Fruit fly (Drosophila melanogaster): ENCODE data around the gene Gem3.

Gene Gem3

dm6 chr3L:10442486-10442885, 20.4 kb downstream of the Gem3 start:
- TF ChIP-seq CG33017 (tag; optimal IDR thresholded peaks at IDR 0.05) (no peak), cnc (optimal IDR thresholded peaks at IDR 0.05) (no peak), tj (GFP tag; optimal IDR thresholded peaks at IDR 0.05) (no peak), toe (GFP tag; optimal IDR thresholded peaks at IDR 0.05) (no peak), CG14711 (tag; optimal IDR thresholded peaks at IDR 0.05) (no peak), CG7101 (tag; optimal IDR thresholded peaks at IDR 0.05) (no peak), CG12768 (GFP tag; optimal IDR thresholded peaks at IDR 0.05) (no peak), kay (GFP tag; ENCODE audit: borderline replicate concordance) (no peak), Mnt (GFP tag; optimal IDR thresholded peaks at IDR 0.05) (no peak), Crg-1 (GFP tag; optimal IDR thresholded peaks at IDR 0.05) (no peak), pad (GFP tag; optimal IDR thresholded peaks at IDR 0.05) (no peak), CG7045 (GFP tag; optimal IDR thresholded peaks at IDR 0.05) (no peak)

dm6 chr3L:10440488-10440887, 22.4 kb downstream of the Gem3 start:
- TF ChIP-seq CG14711 (tag; optimal IDR thresholded peaks at IDR 0.05) (no peak), Crg-1 (GFP tag; optimal IDR thresholded peaks at IDR 0.05) (no peak), CG11617 (GFP tag; optimal IDR thresholded peaks at IDR 0.05) (no peak), Mnt (GFP tag; optimal IDR thresholded peaks at IDR 0.05) (no peak), tj (GFP tag; optimal IDR thresholded peaks at IDR 0.05) (no peak), ovo (GFP tag; optimal IDR thresholded peaks at IDR 0.05) (no peak), CG1620 (GFP tag; optimal IDR thresholded peaks at IDR 0.05) (no peak), cnc (optimal IDR thresholded peaks at IDR 0.05) (no peak), CG7101 (tag; optimal IDR thresholded peaks at IDR 0.05) (no peak), CG7045 (GFP tag; optimal IDR thresholded peaks at IDR 0.05) (no peak), toe (GFP tag; optimal IDR thresholded peaks at IDR 0.05) (no peak)

DNA sequence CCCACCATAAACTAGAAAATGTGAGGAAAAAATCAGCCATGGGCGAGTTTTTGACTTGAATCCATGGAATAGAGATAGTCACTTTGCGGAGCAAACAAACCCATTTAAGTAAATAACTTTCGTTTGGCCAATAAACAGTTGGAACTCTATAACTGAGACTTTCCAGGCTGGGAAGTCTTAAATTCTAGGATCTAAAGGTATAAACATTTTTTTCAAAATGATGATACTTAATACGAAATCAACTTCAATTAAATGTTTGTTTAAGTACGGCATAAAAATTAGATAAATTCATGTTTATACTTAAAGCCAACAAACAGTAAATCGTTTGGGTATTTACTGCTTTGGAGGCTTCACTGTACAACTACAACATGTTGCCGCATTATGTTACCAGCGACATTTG, 23.0 kb downstream of the Gem3 start:
- no peak for TF ChIP-seq CG12768 (GFP tag; optimal IDR thresholded peaks at IDR 0.05)
- no peak for TF ChIP-seq Mnt (GFP tag; optimal IDR thresholded peaks at IDR 0.05)
- no peak for TF ChIP-seq Hr96 (GFP tag; optimal IDR thresholded peaks at IDR 0.05)
- no peak for TF ChIP-seq CG14711 (tag; optimal IDR thresholded peaks at IDR 0.05)
- TF ChIP-seq kay (GFP tag; ENCODE audit: borderline replicate concordance), result no peak
- TF ChIP-seq tj (GFP tag; optimal IDR thresholded peaks at IDR 0.05), result no peak
- no peak for TF ChIP-seq CG7101 (tag; optimal IDR thresholded peaks at IDR 0.05)
- TF ChIP-seq CG1620 (GFP tag; optimal IDR thresholded peaks at IDR 0.05), result no peak
- TF ChIP-seq Crg-1 (GFP tag; optimal IDR thresholded peaks at IDR 0.05), result no peak
- TF ChIP-seq Clk (GFP tag; optimal IDR thresholded peaks at IDR 0.05), result no peak
- TF ChIP-seq pad (GFP tag; optimal IDR thresholded peaks at IDR 0.05), result no peak
- TF ChIP-seq cnc (optimal IDR thresholded peaks at IDR 0.05), result no peak
- TF ChIP-seq ovo (GFP tag; optimal IDR thresholded peaks at IDR 0.05), result no peak
- TF ChIP-seq cic (GFP tag; optimal IDR thresholded peaks at IDR 0.05), result no peak
- TF ChIP-seq CG33017 (tag; optimal IDR thresholded peaks at IDR 0.05), result no peak

- TF ChIP-seq CG14711 (tag; optimal IDR thresholded peaks at IDR 0.05) (no peak), CG7045 (GFP tag; optimal IDR thresholded peaks at IDR 0.05) (no peak), CG12768 (GFP tag; optimal IDR thresholded peaks at IDR 0.05) (no peak), CG7101 (tag; optimal IDR thresholded peaks at IDR 0.05) (no peak), pad (GFP tag; optimal IDR thresholded peaks at IDR 0.05) (no peak), toe (GFP tag; optimal IDR thresholded peaks at IDR 0.05) (no peak), bab1 (GFP tag; optimal IDR thresholded peaks at IDR 0.05) (no peak), Mnt (GFP tag; optimal IDR thresholded peaks at IDR 0.05) (no peak), CG5204 (GFP tag; optimal IDR thresholded peaks at IDR 0.05) (no peak), Clk (GFP tag; optimal IDR thresholded peaks at IDR 0.05) (no peak)
Observed at dm6 chr3L:10434005-10434404, 28.9 kb downstream of the Gem3 start, which contains the start of gene Ir67c. Gene Ir67c (minus strand): TSS chr3L:10434105.

- TF ChIP-seq ovo (GFP tag; optimal IDR thresholded peaks at IDR 0.05) (no peak), CG33017 (tag; optimal IDR thresholded peaks at IDR 0.05) (no peak), CG5204 (GFP tag; optimal IDR thresholded peaks at IDR 0.05) (no peak), Hr96 (GFP tag; optimal IDR thresholded peaks at IDR 0.05) (no peak), Mnt (GFP tag; optimal IDR thresholded peaks at IDR 0.05) (no peak), cnc (optimal IDR thresholded peaks at IDR 0.05) (no peak), CG1620 (GFP tag; optimal IDR thresholded peaks at IDR 0.05) (no peak), pad (GFP tag; optimal IDR thresholded peaks at IDR 0.05) (no peak), CG7045 (GFP tag; optimal IDR thresholded peaks at IDR 0.05) (no peak), Crg-1 (GFP tag; optimal IDR thresholded peaks at IDR 0.05) (no peak), Clk (GFP tag; optimal IDR thresholded peaks at IDR 0.05) (no peak), CG14711 (tag; optimal IDR thresholded peaks at IDR 0.05) (no peak), toe (GFP tag; optimal IDR thresholded peaks at IDR 0.05) (no peak), CG11617 (GFP tag; optimal IDR thresholded peaks at IDR 0.05) (no peak), CG7101 (tag; optimal IDR thresholded peaks at IDR 0.05) (no peak), tj (GFP tag; optimal IDR thresholded peaks at IDR 0.05) (no peak), CG12768 (GFP tag; optimal IDR thresholded peaks at IDR 0.05) (no peak)
Observed at dm6 chr3L:10431883-10432282, 31.0 kb downstream of the Gem3 start, which contains the start of gene Ir67b. Gene Ir67b (minus strand): TSS chr3L:10431983.

DNA sequence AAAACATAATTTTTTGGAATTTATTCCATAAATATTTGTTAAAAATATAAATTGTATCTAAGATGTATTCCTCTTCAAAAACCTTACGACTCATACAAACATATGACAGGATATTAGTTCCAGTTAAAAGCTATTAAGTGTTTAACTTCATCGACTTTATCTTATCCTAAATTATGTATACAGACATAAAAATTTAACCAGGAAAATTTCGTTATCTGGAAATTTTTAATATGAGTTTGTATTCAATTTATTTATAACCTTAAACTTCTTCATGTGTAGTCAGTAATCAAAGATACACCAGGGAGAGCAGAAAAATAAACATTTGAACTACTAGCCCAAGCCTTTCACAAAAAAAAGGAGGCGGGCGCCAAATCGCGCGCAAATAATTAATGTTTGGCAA, 33.4 kb downstream of the Gem3 start:
- TF ChIP-seq CG7045 (GFP tag; optimal IDR thresholded peaks at IDR 0.05) (no peak), Clk (GFP tag; optimal IDR thresholded peaks at IDR 0.05) (no peak), bab1 (GFP tag; optimal IDR thresholded peaks at IDR 0.05) (no peak), ovo (GFP tag; optimal IDR thresholded peaks at IDR 0.05) (no peak), Mnt (GFP tag; optimal IDR thresholded peaks at IDR 0.05) (no peak), CG5204 (GFP tag; optimal IDR thresholded peaks at IDR 0.05) (no peak), cnc (optimal IDR thresholded peaks at IDR 0.05) (no peak), CG11617 (GFP tag; optimal IDR thresholded peaks at IDR 0.05) (no peak), pad (GFP tag; optimal IDR thresholded peaks at IDR 0.05) (no peak), kay (GFP tag; ENCODE audit: borderline replicate concordance) (no peak), Crg-1 (GFP tag; optimal IDR thresholded peaks at IDR 0.05) (no peak), CG1620 (GFP tag; optimal IDR thresholded peaks at IDR 0.05) (no peak), tj (GFP tag; optimal IDR thresholded peaks at IDR 0.05) (no peak), CG7101 (tag; optimal IDR thresholded peaks at IDR 0.05) (no peak), Hr96 (GFP tag; optimal IDR thresholded peaks at IDR 0.05) (no peak), toe (GFP tag; optimal IDR thresholded peaks at IDR 0.05) (no peak)

All from whole organism, adult.